Worm (Caenorhabditis elegans) whole organism, L2 larva: ENCODE measurements around the gene pigq-1.

Source experiments
- F13H6.1 ChIP-seq: sonication (generic microtip); optimal IDR thresholded peaks from 2 replicates; lab custom pipeline; 2016; ENCODE audit warnings: missing genetic modification characterization, missing compliant biosample characterization
- R02D3.7 ChIP-seq: fragments of 150-350 bp; optimal IDR thresholded peaks from 2 replicates; lab custom pipeline; 2014; ENCODE audit warnings: missing biosample characterization, missing genetic modification characterization
- blmp-1 ChIP-seq: sonication (generic microtip); optimal IDR thresholded peaks from 2 replicates; lab custom pipeline; 2017; ENCODE audit warnings: missing genetic modification characterization, mild to moderate bottlenecking, missing compliant biosample characterization, antibody characterized with exemption, moderate library complexity; ENCODE audit not compliant: insufficient read depth
- nhr-11 ChIP-seq: fragments of 150-350 bp; optimal IDR thresholded peaks from 2 replicates; lab custom pipeline; 2014; ENCODE audit warnings: missing biosample characterization, missing genetic modification characterization
- unc-62 ChIP-seq: fragments of 150-350 bp; optimal IDR thresholded peaks from 2 replicates; lab custom pipeline; 2014; ENCODE audit warnings: missing biosample characterization, missing genetic modification reagents, missing genetic modification characterization
- ztf-4 ChIP-seq: fragments of 150-350 bp; optimal IDR thresholded peaks from 2 replicates; lab custom pipeline; 2014; ENCODE audit warnings: missing biosample characterization, missing genetic modification characterization

- TF ChIP-seq F13H6.1 (tag; lab: Kevin White, UChicago), result peak; percentile 20
- TF ChIP-seq blmp-1 (tag; lab: Kevin White, UChicago), result no peak
- no peak for TF ChIP-seq unc-62
- TF ChIP-seq ztf-4, result no peak
- no peak for TF ChIP-seq nhr-11 (tag; lab: Kevin White, UChicago)
- TF ChIP-seq R02D3.7 (tag; lab: Kevin White, UChicago), result no peak
Observed at ce11 chrIV:11110995-11111619, 35.9 kb downstream of the pigq-1 start, which contains the start of gene rps-5.
